Fruit fly (Drosophila melanogaster): ENCODE data around the gene Nup153.

DNA sequence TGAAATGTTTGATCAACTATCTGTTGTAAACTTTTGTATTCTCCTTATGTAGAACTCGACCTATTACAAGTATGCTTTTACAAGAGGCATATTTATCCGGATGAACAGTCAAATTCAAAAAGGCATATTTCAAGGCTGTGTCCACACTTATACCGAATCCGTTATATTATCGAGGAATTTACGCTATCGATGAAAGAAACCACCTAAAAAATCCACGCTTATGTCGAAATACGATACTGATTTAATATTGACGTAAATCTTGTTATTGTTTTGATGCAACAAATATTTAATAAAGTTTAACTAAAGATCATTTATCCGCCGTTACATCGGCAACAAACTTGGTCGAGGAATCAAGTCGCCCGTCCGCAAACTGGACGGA, 11.4 kb upstream of the Nup153 start, which contains the start of gene CG13014:
- TF ChIP-seq psq (optimal IDR thresholded peaks at IDR 0.05), result no peak
- TF ChIP-seq Myc (optimal IDR thresholded peaks at IDR 0.05), result no peak
- TF ChIP-seq h (optimal IDR thresholded peaks at IDR 0.05), result no peak
- no peak for TF ChIP-seq Sin3A (optimal IDR thresholded peaks at IDR 0.05)
- TF ChIP-seq insv (optimal IDR thresholded peaks at IDR 0.05), result no peak
- no peak for TF ChIP-seq ttk (optimal IDR thresholded peaks at IDR 0.05)
